Worm (Caenorhabditis elegans) whole organism, young adult: Measurements from ENCODE around the gene W01D2.1.

Source experiments
- Y53G8AR.9 ChIP-seq: fragments of 200-800 bp; sonication (Bioruptor generic); conservative IDR thresholded peaks from 2 replicates; pipeline ENCODE4 v1.3.6; 2022; ENCODE audit warnings: missing genetic modification reagents, missing genetic modification characterization, missing compliant biosample characterization
- Y95B8A.8 ChIP-seq: fragments of 200-800 bp; sonication (Bioruptor generic); IDR thresholded peaks from 2 replicates; pipeline ENCODE4 v1.3.6; 2022; ENCODE audit warnings: missing genetic modification reagents, missing genetic modification characterization, missing compliant biosample characterization
- dpl-1 ChIP-seq: fragments of 150-350 bp; optimal IDR thresholded peaks from 2 replicates; lab custom pipeline; 2014; ENCODE audit warnings: missing biosample characterization, missing genetic modification reagents, missing genetic modification characterization
- let-526 ChIP-seq: fragments of 200-800 bp; sonication (Bioruptor generic); IDR thresholded peaks from 2 replicates; pipeline ENCODE4 v1.3.6; 2022; ENCODE audit warnings: missing genetic modification reagents, missing genetic modification characterization, missing compliant biosample characterization
- nhr-80 ChIP-seq: sonication (generic microtip); optimal IDR thresholded peaks from 2 replicates; lab custom pipeline; 2016; ENCODE audit warnings: missing genetic modification characterization, missing compliant biosample characterization
- pha-4 ChIP-seq: fragments of 150-350 bp; sonication (generic microtip); optimal IDR thresholded peaks from 2 replicates; lab custom pipeline; 2014; ENCODE audit warnings: missing biosample characterization, missing genetic modification reagents, missing genetic modification characterization
- snpc-4 ChIP-seq, 5 experiments: fragments of 150-350 bp in 1 of 5; sonication (generic microtip) in 4 of 5; optimal IDR thresholded peaks; 2 replicates each; lab custom pipeline; 2014 to 2018; ENCODE audit warnings: missing genetic modification characterization in 5 of 5, missing biosample characterization in 3 of 5, antibody characterized with exemption in 2 of 5, mild to moderate bottlenecking in 2 of 5, missing compliant biosample characterization in 2 of 5, missing genotype in 2 of 5, moderate library complexity in 2 of 5, missing genetic modification reagents in 1 of 5

DNA sequence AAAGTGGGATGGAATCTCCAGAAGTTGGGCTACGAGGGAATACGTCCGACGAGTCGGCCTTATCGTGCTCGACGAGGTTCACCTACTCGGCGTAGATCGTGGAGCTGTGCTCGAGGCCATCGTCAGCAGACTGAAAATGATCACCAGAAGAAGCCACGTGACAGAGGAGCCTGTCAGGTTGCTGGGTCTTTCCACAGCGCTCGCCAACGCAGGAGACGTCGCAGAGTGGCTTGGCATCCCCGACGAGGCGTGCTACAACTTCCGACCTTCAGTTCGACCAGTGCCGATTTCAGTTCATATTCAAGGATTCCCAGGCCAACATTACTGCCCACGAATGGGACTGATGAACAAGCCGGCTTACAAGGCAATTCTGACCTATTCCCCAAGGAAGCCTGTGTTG lies 44.2 kb upstream of the W01D2.1 start:
- no peak for TF ChIP-seq Y95B8A.8
- no peak for TF ChIP-seq snpc-4 (GFP tag; optimal IDR thresholded peaks at IDR 0.05; lab: Kevin White, UChicago)
- TF ChIP-seq snpc-4 (tag; optimal IDR thresholded peaks at IDR 0.05; lab: Kevin White, UChicago): no peak
- TF ChIP-seq Y53G8AR.9 (GFP tag; lab: Robert Waterston, UW): no peak
- no peak for TF ChIP-seq pha-4
- no peak for TF ChIP-seq nhr-80 (tag; lab: Kevin White, UChicago)
- TF ChIP-seq dpl-1: no peak
- no peak for TF ChIP-seq let-526 (GFP tag; lab: Robert Waterston, UW)
